Worm (Caenorhabditis elegans): ENCODE results near the gene F09B12.5.

F09B12.5 gene

ce11 chrX:15076909-15077308 lies 7.6 kb upstream of the F09B12.5 start:
- 0 out of 2 replicates have a peak, but pooled peaks have one; percentile 14 for TF ChIP-seq dmd-8 (GFP tag; IDR thresholded peaks at IDR 0.05)
- TF ChIP-seq nhr-102 (tag; optimal IDR thresholded peaks at IDR 0.05): peak; percentile 22
- no peak for TF ChIP-seq nhr-10 (tag; optimal IDR thresholded peaks at IDR 0.05)
- TF ChIP-seq mdl-1 (tag; optimal IDR thresholded peaks at IDR 0.05): no peak
- peak; percentile 72 for TF ChIP-seq ama-1 (optimal IDR thresholded peaks at IDR 0.05)
- TF ChIP-seq madf-5 (GFP tag; IDR thresholded peaks at IDR 0.05): no peak
- TF ChIP-seq zfp-2 (tag; optimal IDR thresholded peaks at IDR 0.05): no peak
- TF ChIP-seq unc-62 (GFP tag; optimal IDR thresholded peaks at IDR 0.05 in 1 of 2): peak in 1 of 2 experiments; percentile 36
- no peak for TF ChIP-seq unc-62 (tag; optimal IDR thresholded peaks at IDR 0.05)
- no peak for TF ChIP-seq Y105C5A.15 (GFP tag; IDR thresholded peaks at IDR 0.05)
- no peak for TF ChIP-seq ceh-62 (tag; optimal IDR thresholded peaks at IDR 0.05)

DNA sequence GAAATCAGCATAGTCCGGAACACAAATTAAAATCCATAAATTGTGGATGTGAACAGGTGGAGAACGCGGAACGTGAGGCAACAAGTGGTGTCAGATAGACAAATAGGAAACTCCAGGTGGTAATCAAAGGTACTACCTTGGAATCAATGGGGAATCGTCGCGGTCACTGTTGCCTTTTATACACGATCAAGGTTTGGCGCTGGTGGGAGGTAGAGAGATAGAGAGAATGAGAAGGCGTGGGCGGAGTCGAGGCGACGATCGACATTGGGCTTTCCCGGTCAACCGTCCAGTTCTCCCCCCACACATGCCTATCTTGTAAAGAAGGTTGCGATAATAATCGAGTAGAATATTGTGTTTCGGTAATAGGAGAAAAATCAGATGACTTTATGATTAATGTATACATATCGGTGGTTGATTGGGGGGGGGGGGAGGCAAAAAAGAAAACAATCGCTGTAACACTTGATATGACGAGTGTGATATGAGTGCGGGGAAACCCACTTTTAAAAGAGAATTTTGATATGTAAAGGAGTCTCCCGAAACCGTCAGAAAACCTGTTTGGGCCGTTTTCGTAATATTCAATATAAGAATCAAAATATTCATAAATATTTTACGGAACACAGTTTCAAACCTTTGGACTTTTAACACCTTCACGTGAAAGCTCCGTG lies 6.8 kb upstream of the F09B12.5 start, which contains the start of the genes H40L08.8, H40L08.2 and H40L08.7:
TSS of gene H40L08.8 (minus strand) at position 37 of the 665 bp plus-strand sequence.
TSS of gene H40L08.2 (minus strand) at position 148 of the 665 bp plus-strand sequence.
TSS of gene H40L08.7 (minus strand) at position 148 of the 665 bp plus-strand sequence.
- TF ChIP-seq ctbp-1 (GFP tag; IDR thresholded peaks at IDR 0.05): no peak
- TF ChIP-seq lin-39 (tag; optimal IDR thresholded peaks at IDR 0.05): no peak
- no peak for TF ChIP-seq ZK337.2 (GFP tag; IDR thresholded peaks at IDR 0.05)
- peak; percentile 56 for TF ChIP-seq nhr-25 (tag; optimal IDR thresholded peaks at IDR 0.05; ENCODE audit: borderline replicate concordance, insufficient read depth)
- TF ChIP-seq dmd-6 (GFP tag; IDR thresholded peaks at IDR 0.05): peak; percentile 16; the same call in 1 of the 2 replicates
- TF ChIP-seq unc-62 (GFP tag; optimal IDR thresholded peaks at IDR 0.05 in 1 of 2): peak in 1 of 2 experiments; percentile 72
- no peak for TF ChIP-seq unc-62 (tag; optimal IDR thresholded peaks at IDR 0.05)
- TF ChIP-seq mxl-3 (GFP tag; optimal IDR thresholded peaks at IDR 0.05): peak; percentile 45
- TF ChIP-seq aha-1 (tag): peak; percentile 98
- peak; percentile 49 for TF ChIP-seq hlh-11 (tag; optimal IDR thresholded peaks at IDR 0.05)
- TF ChIP-seq lim-7 (GFP tag; IDR thresholded peaks at IDR 0.05): no peak
- no peak for TF ChIP-seq php-3 (GFP tag; IDR thresholded peaks at IDR 0.05)
- no peak for TF ChIP-seq unc-130 (GFP tag; optimal IDR thresholded peaks at IDR 0.05)
- TF ChIP-seq mdl-1 (tag; optimal IDR thresholded peaks at IDR 0.05): peak; percentile 42 to 47
- TF ChIP-seq ceh-20 (GFP tag; IDR thresholded peaks at IDR 0.05): no peak
- no peak for TF ChIP-seq nhr-102 (tag; optimal IDR thresholded peaks at IDR 0.05)
- TF ChIP-seq nhr-48 (tag; optimal IDR thresholded peaks at IDR 0.05): peak; percentile 63
- TF ChIP-seq ceh-62 (tag; optimal IDR thresholded peaks at IDR 0.05): no peak
- no peak for TF ChIP-seq zip-11 (GFP tag; IDR thresholded peaks at IDR 0.05)
- no peak for TF ChIP-seq daf-12 (tag; optimal IDR thresholded peaks at IDR 0.05)
- peak; percentile 97 for TF ChIP-seq ama-1 (optimal IDR thresholded peaks at IDR 0.05)
- no peak for TF ChIP-seq T26A8.4 (GFP tag; IDR thresholded peaks at IDR 0.05)
- TF ChIP-seq hlh-30 (tag; optimal IDR thresholded peaks at IDR 0.05; ENCODE audit: insufficient read depth): peak; percentile 56
- TF ChIP-seq lir-3 (tag; optimal IDR thresholded peaks at IDR 0.05): no peak
- TF ChIP-seq saeg-2 (GFP tag; IDR thresholded peaks at IDR 0.05): no peak

ce11 chrX:15078276-15078675 lies 6.2 kb upstream of the F09B12.5 start:
- TF ChIP-seq unc-62 (GFP tag; optimal IDR thresholded peaks at IDR 0.05 in 1 of 2): no peak
- no peak for TF ChIP-seq unc-62 (tag; optimal IDR thresholded peaks at IDR 0.05)
- peak; percentile 98 for TF ChIP-seq aha-1 (tag)

DNA sequence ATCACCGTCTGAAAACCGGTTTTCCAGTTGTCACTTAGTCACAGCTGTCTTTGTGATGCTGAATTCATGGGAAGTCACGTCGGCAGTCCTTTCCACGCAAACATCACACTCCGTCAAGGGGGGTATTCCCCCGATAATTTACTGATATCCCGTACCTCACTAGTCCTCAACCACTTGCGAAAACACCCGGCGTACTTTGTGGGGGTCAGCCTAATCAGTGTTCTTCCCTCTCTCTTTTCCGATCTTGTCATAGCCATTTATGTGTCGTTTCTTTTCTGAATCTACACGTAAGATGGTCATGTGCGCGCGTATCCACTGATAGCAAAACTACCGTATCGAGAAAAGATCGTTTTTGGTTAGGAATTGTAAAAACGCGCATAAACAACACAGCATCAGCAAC lies 5.1 kb upstream of the F09B12.5 start:
- TF ChIP-seq nhr-48 (tag; optimal IDR thresholded peaks at IDR 0.05) (peak; percentile 90), hlh-30 (tag; optimal IDR thresholded peaks at IDR 0.05; ENCODE audit: insufficient read depth) (peak; percentile 55), mdl-1 (tag; optimal IDR thresholded peaks at IDR 0.05) (peak; percentile 47 to 56), mxl-3 (GFP tag; optimal IDR thresholded peaks at IDR 0.05) (peak; percentile 57), dpl-1 (GFP tag; optimal IDR thresholded peaks at IDR 0.05) (no peak), dmd-6 (GFP tag; IDR thresholded peaks at IDR 0.05) (peak; percentile 28), zag-1 (tag; optimal IDR thresholded peaks at IDR 0.05) (no peak), hlh-11 (tag; optimal IDR thresholded peaks at IDR 0.05) (peak; percentile 75), lsy-2 (tag; optimal IDR thresholded peaks at IDR 0.05) (peak in 1 of 2 experiments; percentile 22), gei-8 (GFP tag; optimal IDR thresholded peaks at IDR 0.05) (peak; percentile 10), unc-62 (GFP tag; optimal IDR thresholded peaks at IDR 0.05 in 1 of 2) (peak in 1 of 2 experiments; percentile 59), unc-62 (tag; optimal IDR thresholded peaks at IDR 0.05) (no peak), cey-2 (tag; optimal IDR thresholded peaks at IDR 0.05; ENCODE audit: borderline replicate concordance, insufficient read depth) (no peak), aha-1 (tag) (peak; percentile 97), ZK337.2 (GFP tag; IDR thresholded peaks at IDR 0.05) (no peak), nhr-28 (tag; optimal IDR thresholded peaks at IDR 0.05) (peak; percentile 43), ceh-28 (tag; optimal IDR thresholded peaks at IDR 0.05) (no peak), hif-1 (tag; optimal IDR thresholded peaks at IDR 0.05) (peak; percentile 18 to 73), lim-7 (GFP tag; IDR thresholded peaks at IDR 0.05) (no peak)
